Fruit fly (Drosophila melanogaster) whole organism, wandering third instar larva: ENCODE results near the gene Sfmbt.

Source experiments
- HLH106 ChIP-seq: fragments of 200-800 bp; optimal IDR thresholded peaks from 3 replicates; lab custom pipeline; 2019; ENCODE audit warnings: missing biosample characterization, mild to moderate bottlenecking, missing genetic modification characterization, moderate library complexity
- h ChIP-seq: fragments of 200-800 bp; sonication (Bioruptor generic); optimal IDR thresholded peaks from 3 replicates; lab custom pipeline; 2016; ENCODE audit warnings: missing biosample characterization, mild to moderate bottlenecking, missing genetic modification characterization
- usp ChIP-seq: fragments of >200 bp; optimal IDR thresholded peaks from 2 replicates; lab custom pipeline; 2017; ENCODE audit warnings: missing biosample characterization, missing genetic modification characterization

dm6 chr2L:13154313-13154712, 22.3 kb downstream of the Sfmbt start:
- TF ChIP-seq HLH106 (tag; lab: Kevin White, UChicago) = no peak
- TF ChIP-seq h (GFP tag; lab: Kevin White, UChicago) = no peak
- no peak for TF ChIP-seq usp (GFP tag; lab: Kevin White, UChicago)
